Fruit fly (Drosophila melanogaster): ENCODE measurements around the gene CG31121.

- TF ChIP-seq CG11617 (GFP tag; optimal IDR thresholded peaks at IDR 0.05) (no peak), CG5204 (GFP tag; optimal IDR thresholded peaks at IDR 0.05) (no peak), CG12768 (GFP tag; optimal IDR thresholded peaks at IDR 0.05) (no peak), CG1620 (GFP tag; optimal IDR thresholded peaks at IDR 0.05) (no peak), Clk (GFP tag; optimal IDR thresholded peaks at IDR 0.05) (no peak), Hr96 (GFP tag; optimal IDR thresholded peaks at IDR 0.05) (no peak), pad (GFP tag; optimal IDR thresholded peaks at IDR 0.05) (no peak), toe (GFP tag; optimal IDR thresholded peaks at IDR 0.05) (no peak), kay (GFP tag; ENCODE audit: borderline replicate concordance) (no peak)
Observed at dm6 chr3R:24841063-24841462, 53.3 kb downstream of the CG31121 start, which contains the start of gene CG33658.
